Worm (Caenorhabditis elegans) whole organism, L4 larva: ENCODE data around the gene srx-98.

ENCODE experiments used
- hif-1 ChIP-seq, 2 experiments: sonication (generic microtip); optimal IDR thresholded peaks; 2 replicates each; lab custom pipeline; 2016 to 2017; ENCODE audit warnings: missing compliant biosample characterization in 2 of 2, missing genetic modification characterization in 2 of 2, missing genetic modification reagents in 2 of 2, missing genotype in 2 of 2, mild to moderate bottlenecking in 1 of 2
- jun-1 ChIP-seq: fragments of 150-350 bp; optimal IDR thresholded peaks from 2 replicates; lab custom pipeline; 2014; ENCODE audit warnings: missing biosample characterization, missing genetic modification reagents, missing genetic modification characterization
- lin-13 ChIP-seq: fragments of 150-350 bp; optimal IDR thresholded peaks from 2 replicates; lab custom pipeline; 2014; ENCODE audit warnings: missing biosample characterization, missing genetic modification reagents, missing genetic modification characterization
- lin-39 ChIP-seq: fragments of 150-350 bp; optimal IDR thresholded peaks from 2 replicates; lab custom pipeline; 2014; ENCODE audit warnings: missing biosample characterization, missing genetic modification reagents, missing genetic modification characterization
- nhr-25 ChIP-seq: sonication (generic microtip); optimal IDR thresholded peaks from 2 replicates; lab custom pipeline; 2017; ENCODE audit warnings: missing genetic modification characterization, mild to moderate bottlenecking, missing compliant biosample characterization, antibody characterized with exemption, moderate library complexity, borderline replicate concordance; ENCODE audit not compliant: insufficient read depth

ce11 chrII:3620862-3621261, 50.0 kb downstream of the srx-98 start:
- TF ChIP-seq jun-1 (no peak), lin-39 (tag; lab: Kevin White, UChicago) (no peak), hif-1 (tag; optimal IDR thresholded peaks at IDR 0.05; lab: Kevin White, UChicago) (no peak), nhr-25 (tag; lab: Kevin White, UChicago) (no peak), lin-13 (no peak)
